Fruit fly (Drosophila melanogaster): Measurements from ENCODE around the gene CG17186.

CG17186 gene

dm6 chr3R:19877427-19878076 lies at the start of gene CG17186, which contains the start of gene Arc42 (continued):
- TF ChIP-seq bbx (GFP tag; IDR thresholded peaks at IDR 0.05; ENCODE audit: partially characterized antibody) (no peak), jigr1 (GFP tag; IDR thresholded peaks at IDR 0.05) (no peak; the same call in 2 of the 3 replicates), CHES-1-like (GFP tag; optimal IDR thresholded peaks at IDR 0.05) (peak; percentile 17), D (optimal IDR thresholded peaks at IDR 0.05) (no peak), D (GFP tag; optimal IDR thresholded peaks at IDR 0.05) (no peak), Sox102F (GFP tag; optimal IDR thresholded peaks at IDR 0.05) (no peak), CG14710 (tag; optimal IDR thresholded peaks at IDR 0.05) (peak; percentile 71), so (GFP tag; IDR thresholded peaks at IDR 0.05) (no peak), fu2 (GFP tag; optimal IDR thresholded peaks at IDR 0.05) (no peak), Atf6 (GFP tag; IDR thresholded peaks at IDR 0.05) (no peak), CG11723 (GFP tag; optimal IDR thresholded peaks at IDR 0.05) (no peak), bsh (GFP tag; optimal IDR thresholded peaks at IDR 0.05) (peak; percentile 3 to 67), Rx (GFP tag; IDR thresholded peaks at IDR 0.05) (no peak), schlank (tag; optimal IDR thresholded peaks at IDR 0.05) (no peak), Rfx (GFP tag; IDR thresholded peaks at IDR 0.05) (no peak), pfk (GFP tag; optimal IDR thresholded peaks at IDR 0.05) (no peak), Hey (tag; optimal IDR thresholded peaks at IDR 0.05) (no peak), CG16813 (GFP tag; IDR thresholded peaks at IDR 0.05; ENCODE audit: partially characterized antibody) (no peak), CG10267 (tag; optimal IDR thresholded peaks at IDR 0.05) (peak; percentile 30), trh (GFP tag; optimal IDR thresholded peaks at IDR 0.05) (no peak), Dip2 (GFP tag; IDR thresholded peaks at IDR 0.05) (no peak), CG12769 (tag; optimal IDR thresholded peaks at IDR 0.05) (no peak), Abd-B (GFP tag; optimal IDR thresholded peaks at IDR 0.05) (peak; percentile 27), cad (GFP tag; optimal IDR thresholded peaks at IDR 0.05) (no peak), Blimp-1 (GFP tag; optimal IDR thresholded peaks at IDR 0.05) (no peak), PHDP (tag; optimal IDR thresholded peaks at IDR 0.05) (peak; percentile 6), lola (GFP tag; optimal IDR thresholded peaks at IDR 0.05) (peak in 1 of 3 experiments; percentile 21), da (GFP tag; optimal IDR thresholded peaks at IDR 0.05) (no peak), gcm2 (GFP tag; optimal IDR thresholded peaks at IDR 0.05) (no peak), CG2199 (GFP tag; IDR thresholded peaks at IDR 0.05) (no peak), crc (GFP tag; optimal IDR thresholded peaks at IDR 0.05) (no peak), CG5180 (GFP tag; optimal IDR thresholded peaks at IDR 0.05) (no peak), CG14860 (GFP tag; IDR thresholded peaks at IDR 0.05; ENCODE audit: partially characterized antibody) (no peak), CG13894 (tag; optimal IDR thresholded peaks at IDR 0.05) (no peak), phol (tag; optimal IDR thresholded peaks at IDR 0.05) (peak; percentile 64), Kr (GFP tag; optimal IDR thresholded peaks at IDR 0.05) (no peak), dan (GFP tag; IDR thresholded peaks at IDR 0.05) (no peak), luna (GFP tag; optimal IDR thresholded peaks at IDR 0.05) (no peak), bigmax (GFP tag; optimal IDR thresholded peaks at IDR 0.05) (no peak), CG18619 (GFP tag; optimal IDR thresholded peaks at IDR 0.05) (no peak), sqz (GFP tag; optimal IDR thresholded peaks at IDR 0.05) (peak; percentile 73), disco-r (GFP tag; optimal IDR thresholded peaks at IDR 0.05) (no peak), CG43689 (GFP tag; IDR thresholded peaks at IDR 0.05) (no peak), gce (GFP tag; IDR thresholded peaks at IDR 0.05) (no peak), knrl (GFP tag; IDR thresholded peaks at IDR 0.05; ENCODE audit: partially characterized antibody) (peak; percentile 13; the same call in 1 of the 3 replicates), MBD-R2 (GFP tag; IDR thresholded peaks at IDR 0.05) (peak; percentile 72), Meics (GFP tag; optimal IDR thresholded peaks at IDR 0.05) (no peak), HmgZ (tag; optimal IDR thresholded peaks at IDR 0.05) (no peak), CG14050 (GFP tag; IDR thresholded peaks at IDR 0.05) (no peak; the same call in 2 of the 3 replicates), CG11398 (GFP tag; optimal IDR thresholded peaks at IDR 0.05) (no peak)

Data from whole organism, embryonic.